Fruit fly (Drosophila melanogaster) whole organism, embryonic: ENCODE results near the gene ich.

ENCODE experiments used
- B-H1 ChIP-seq: fragments of 200-800 bp; sonication (Bioruptor generic); IDR thresholded peaks from 3 replicates; pipeline ENCODE4 v1.3.6; 2022; ENCODE audit warnings: missing biosample characterization, missing genetic modification characterization
- CG10274 ChIP-seq: fragments of 200-800 bp; sonication (Bioruptor generic); optimal IDR thresholded peaks from 3 replicates; lab custom pipeline; 2017; ENCODE audit warnings: missing biosample characterization, mild to moderate bottlenecking, missing genetic modification characterization
- CG11398 ChIP-seq: fragments of 200-800 bp; sonication (Bioruptor generic); optimal IDR thresholded peaks from 2 replicates; lab custom pipeline; 2016; ENCODE audit warnings: missing biosample characterization, missing genetic modification characterization
- CG13624 ChIP-seq: fragments of 200-800 bp; sonication (Bioruptor generic); optimal IDR thresholded peaks from 2 replicates; lab custom pipeline; 2016; ENCODE audit warnings: missing biosample characterization, missing genetic modification characterization
- CG15269 ChIP-seq: fragments of 200-800 bp; sonication (Bioruptor generic); optimal IDR thresholded peaks from 2 replicates; lab custom pipeline; 2018; ENCODE audit warnings: missing biosample characterization, mild to moderate bottlenecking, missing genetic modification characterization, moderate library complexity
- CG16815 ChIP-seq: fragments of 200-800 bp; sonication (Bioruptor generic); optimal IDR thresholded peaks from 3 replicates; lab custom pipeline; 2017; ENCODE audit warnings: missing biosample characterization, mild to moderate bottlenecking, missing genetic modification characterization
- CG17568 ChIP-seq: fragments of 200-800 bp; sonication (Bioruptor generic); optimal IDR thresholded peaks from 2 replicates; lab custom pipeline; 2018; ENCODE audit warnings: missing biosample characterization, mild to moderate bottlenecking, missing genetic modification characterization, moderate library complexity
- CG17829 ChIP-seq: fragments of 200-800 bp; optimal IDR thresholded peaks from 2 replicates; lab custom pipeline; 2019; ENCODE audit warnings: missing biosample characterization, mild to moderate bottlenecking, missing genetic modification characterization, moderate library complexity
- CG17912 ChIP-seq: fragments of 200-800 bp; sonication (Bioruptor generic); optimal IDR thresholded peaks from 2 replicates; lab custom pipeline; 2018; ENCODE audit warnings: missing biosample characterization, mild to moderate bottlenecking, missing genetic modification characterization
- CG1792 ChIP-seq: fragments of 200-800 bp; sonication (Bioruptor generic); optimal IDR thresholded peaks from 2 replicates; lab custom pipeline; 2016; ENCODE audit warnings: missing biosample characterization, missing genetic modification characterization
- CG2120 ChIP-seq: fragments of 200-800 bp; sonication (Bioruptor generic); optimal IDR thresholded peaks from 3 replicates; lab custom pipeline; 2016; ENCODE audit warnings: missing biosample characterization, missing genetic modification characterization
- CG2712 ChIP-seq: fragments of 200-800 bp; optimal IDR thresholded peaks from 3 replicates; lab custom pipeline; 2019; ENCODE audit warnings: missing biosample characterization, mild to moderate bottlenecking, missing genetic modification characterization, moderate library complexity
- CG30403 ChIP-seq: fragments of 200-800 bp; sonication (Bioruptor generic); optimal IDR thresholded peaks from 3 replicates; lab custom pipeline; 2016; ENCODE audit warnings: missing biosample characterization, missing genetic modification characterization
- CG30431 ChIP-seq: fragments of 200-800 bp; sonication (Bioruptor generic); optimal IDR thresholded peaks from 2 replicates; lab custom pipeline; 2017; ENCODE audit warnings: missing biosample characterization, missing genetic modification characterization
- CG33557 ChIP-seq: fragments of 200-800 bp; sonication (Bioruptor generic); optimal IDR thresholded peaks from 2 replicates; lab custom pipeline; 2019; ENCODE audit warnings: missing biosample characterization, mild to moderate bottlenecking, missing genetic modification characterization, moderate library complexity
- CG4707 ChIP-seq: fragments of 200-800 bp; sonication (Bioruptor generic); optimal IDR thresholded peaks from 2 replicates; lab custom pipeline; 2018; ENCODE audit warnings: missing biosample characterization, mild to moderate bottlenecking, missing genetic modification characterization, moderate library complexity
- CG6254 ChIP-seq: fragments of 200-800 bp; sonication (Bioruptor generic); optimal IDR thresholded peaks from 3 replicates; lab custom pipeline; 2017; ENCODE audit warnings: mild to moderate bottlenecking, missing biosample characterization, missing genetic modification reagents, missing genetic modification characterization
- CG6654 ChIP-seq: fragments of 200-800 bp; sonication (Bioruptor generic); optimal IDR thresholded peaks from 2 replicates; lab custom pipeline; 2017; ENCODE audit warnings: missing biosample characterization, mild to moderate bottlenecking, missing genetic modification characterization
- CG6765 ChIP-seq: fragments of 200-800 bp; sonication (Bioruptor generic); optimal IDR thresholded peaks from 3 replicates; lab custom pipeline; 2017; ENCODE audit warnings: missing biosample characterization, mild to moderate bottlenecking, missing genetic modification characterization
- CG8765 ChIP-seq: fragments of 200-800 bp; sonication (Bioruptor generic); IDR thresholded peaks from 2 replicates; pipeline ENCODE4 v1.3.6; 2022; ENCODE audit warnings: missing biosample characterization, missing genetic modification characterization
- CG8924 ChIP-seq: fragments of 200-800 bp; optimal IDR thresholded peaks from 3 replicates; lab custom pipeline; 2019; ENCODE audit warnings: missing biosample characterization, mild to moderate bottlenecking, missing genetic modification characterization, moderate library complexity
- CG9817 ChIP-seq: fragments of 200-800 bp; sonication (Bioruptor generic); optimal IDR thresholded peaks from 2 replicates; lab custom pipeline; 2018; ENCODE audit warnings: missing biosample characterization, mild to moderate bottlenecking, missing genetic modification characterization, moderate library complexity
- CTCF ChIP-seq: fragments of 200-800 bp; sonication (Bioruptor generic); optimal IDR thresholded peaks from 2 replicates; lab custom pipeline; 2017; ENCODE audit warnings: missing biosample characterization, mild to moderate bottlenecking, missing genetic modification characterization, moderate library complexity
- Drgx ChIP-seq: fragments of 200-800 bp; sonication (Bioruptor generic); IDR thresholded peaks from 2 replicates; pipeline ENCODE4 v1.3.6; 2022; ENCODE audit warnings: missing biosample characterization, missing genetic modification characterization
- Ets65A ChIP-seq: fragments of 200-800 bp; sonication (Bioruptor generic); peaks from one replicate; lab custom pipeline; 2016; ENCODE audit warnings: missing biosample characterization, missing genetic modification characterization
- Myb ChIP-seq: fragments of 200-800 bp; sonication (Bioruptor generic); optimal IDR thresholded peaks from 2 replicates; lab custom pipeline; 2016; ENCODE audit warnings: missing biosample characterization, missing genetic modification characterization
- NC2β ChIP-seq: fragments of 200-800 bp; sonication (Bioruptor generic); optimal IDR thresholded peaks from 2 replicates; lab custom pipeline; 2016; ENCODE audit warnings: missing biosample characterization, missing genetic modification characterization
- Oli ChIP-seq: fragments of 200-800 bp; sonication (Bioruptor generic); optimal IDR thresholded peaks from 2 replicates; lab custom pipeline; 2018; ENCODE audit warnings: missing biosample characterization, mild to moderate bottlenecking, missing genetic modification characterization, moderate library complexity
- PHDP ChIP-seq: fragments of 200-800 bp; sonication (Bioruptor generic); optimal IDR thresholded peaks from 3 replicates; lab custom pipeline; 2018; ENCODE audit warnings: missing biosample characterization, mild to moderate bottlenecking, missing genetic modification characterization, moderate library complexity
- Ravus ChIP-seq: fragments of 200-800 bp; sonication (Bioruptor generic); IDR thresholded peaks from 2 replicates; pipeline ENCODE4 v1.3.6; 2022; ENCODE audit warnings: missing biosample characterization, missing genetic modification characterization
- Sox102F ChIP-seq: fragments of 200-800 bp; sonication (Bioruptor generic); optimal IDR thresholded peaks from 2 replicates; lab custom pipeline; 2018; ENCODE audit warnings: missing biosample characterization, mild to moderate bottlenecking, missing genetic modification characterization, moderate library complexity
- Spps ChIP-seq: fragments of 200-800 bp; sonication (Bioruptor generic); optimal IDR thresholded peaks from 2 replicates; lab custom pipeline; 2018; ENCODE audit warnings: missing biosample characterization, mild to moderate bottlenecking, missing genetic modification characterization
- Sry-β ChIP-seq: fragments of 200-800 bp; sonication (Bioruptor generic); optimal IDR thresholded peaks from 2 replicates; lab custom pipeline; 2018; ENCODE audit warnings: missing biosample characterization, mild to moderate bottlenecking, missing genetic modification characterization, moderate library complexity
- Xbp1 ChIP-seq: fragments of 200-800 bp; sonication (Bioruptor generic); optimal IDR thresholded peaks from 3 replicates; lab custom pipeline; 2016; ENCODE audit warnings: missing biosample characterization, mild to moderate bottlenecking, missing genetic modification characterization
- ase ChIP-seq: fragments of 200-800 bp; sonication (Bioruptor generic); IDR thresholded peaks from 3 replicates; pipeline ENCODE4 v1.3.6; 2022; ENCODE audit warnings: missing biosample characterization, missing genetic modification characterization
- ato ChIP-seq: fragments of 200-800 bp; sonication (Bioruptor generic); IDR thresholded peaks from 2 replicates; pipeline ENCODE4 v1.3.6; 2022; ENCODE audit warnings: missing biosample characterization, missing genetic modification characterization; ENCODE audit not compliant: partially characterized antibody
- bcd ChIP-seq: fragments of 200-800 bp; sonication (Bioruptor generic); optimal IDR thresholded peaks from 2 replicates; lab custom pipeline; 2017; ENCODE audit warnings: missing biosample characterization, mild to moderate bottlenecking, missing genetic modification characterization
- cg ChIP-seq: fragments of 200-800 bp; sonication (Bioruptor generic); optimal IDR thresholded peaks from 3 replicates; lab custom pipeline; 2019; ENCODE audit warnings: missing biosample characterization, mild to moderate bottlenecking, missing genetic modification characterization, moderate library complexity
- crp ChIP-seq, 2 experiments: fragments of 200-800 bp; sonication (Bioruptor generic); optimal IDR thresholded peaks; 2 replicates in 1 of 2; 3 replicates in 1 of 2; lab custom pipeline; 2017; ENCODE audit warnings: missing biosample characterization in 2 of 2, missing genetic modification characterization in 2 of 2, mild to moderate bottlenecking in 1 of 2, moderate library complexity in 1 of 2
- dysf ChIP-seq: fragments of 200-800 bp; sonication (Bioruptor generic); IDR thresholded peaks from 3 replicates; pipeline ENCODE4 v1.3.6; 2022; ENCODE audit warnings: missing biosample characterization, missing genetic modification characterization
- fd3F ChIP-seq: fragments of 200-800 bp; sonication (Bioruptor generic); optimal IDR thresholded peaks from 2 replicates; lab custom pipeline; 2018; ENCODE audit warnings: missing biosample characterization, mild to moderate bottlenecking, missing genetic modification characterization, moderate library complexity
- kah ChIP-seq: fragments of 200-800 bp; sonication (Bioruptor generic); optimal IDR thresholded peaks from 2 replicates; lab custom pipeline; 2018; ENCODE audit warnings: missing biosample characterization, mild to moderate bottlenecking, missing genetic modification characterization
- ken ChIP-seq: fragments of 200-800 bp; sonication (Bioruptor generic); IDR thresholded peaks from 3 replicates; pipeline ENCODE4 v1.3.6; 2022; ENCODE audit warnings: missing biosample characterization, missing genetic modification characterization
- luna ChIP-seq: fragments of 200-800 bp; sonication (Bioruptor generic); optimal IDR thresholded peaks from 2 replicates; lab custom pipeline; 2016; ENCODE audit warnings: missing biosample characterization, missing genetic modification characterization
- org-1 ChIP-seq: fragments of 200-800 bp; sonication (Bioruptor generic); optimal IDR thresholded peaks from 2 replicates; lab custom pipeline; 2017; ENCODE audit warnings: missing biosample characterization, missing genetic modification characterization
- sens ChIP-seq: fragments of 200-800 bp; sonication (Bioruptor generic); peaks from one replicate; lab custom pipeline; 2016; ENCODE audit warnings: missing biosample characterization, missing genetic modification characterization
- stc ChIP-seq: fragments of 200-800 bp; sonication (Bioruptor generic); IDR thresholded peaks from 2 replicates; pipeline ENCODE4 v1.3.6; 2022; ENCODE audit warnings: missing biosample characterization, missing genetic modification characterization
- tap ChIP-seq: fragments of 200-800 bp; optimal IDR thresholded peaks from 3 replicates; lab custom pipeline; 2019; ENCODE audit warnings: missing biosample characterization, mild to moderate bottlenecking, missing genetic modification characterization, moderate library complexity
- tin ChIP-seq: fragments of 200-800 bp; sonication (Bioruptor generic); optimal IDR thresholded peaks from 3 replicates; lab custom pipeline; 2016; ENCODE audit warnings: missing biosample characterization, missing genetic modification characterization
- twi ChIP-seq: fragments of 200-800 bp; optimal IDR thresholded peaks from 2 replicates; lab custom pipeline; 2019; ENCODE audit warnings: missing biosample characterization, mild to moderate bottlenecking, missing genetic modification characterization, moderate library complexity

The ich gene

DNA sequence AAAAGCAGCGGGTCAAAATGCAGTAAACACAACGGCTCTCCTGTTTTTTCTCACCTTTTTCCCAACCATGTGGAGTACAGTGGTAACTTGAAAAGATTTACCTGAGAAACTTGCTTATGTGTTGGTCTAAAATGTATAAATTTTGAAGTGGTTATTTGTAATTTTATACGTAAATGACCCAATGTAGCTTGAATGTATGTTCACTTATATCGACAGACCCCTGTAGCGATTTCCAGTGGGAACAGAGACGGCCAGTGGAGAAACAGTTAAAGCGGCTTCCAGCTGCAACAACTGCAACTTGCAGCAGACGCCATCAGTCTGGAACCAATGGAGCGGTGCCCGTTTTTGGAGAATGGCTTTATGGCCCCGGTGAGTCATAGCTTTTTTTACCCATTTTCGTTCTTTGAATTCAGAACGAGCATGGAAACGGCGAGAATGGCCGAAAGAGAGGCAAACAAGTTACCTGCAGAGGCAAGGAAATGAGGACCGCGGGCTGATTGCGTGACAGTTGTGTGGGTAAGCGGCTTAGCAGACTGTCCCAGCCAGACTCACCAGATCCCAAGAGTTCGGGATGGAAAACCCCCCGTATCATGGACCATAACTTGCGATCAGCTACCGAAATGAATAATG lies 36.8 kb downstream of the ich start (continued):
- TF ChIP-seq CG4707 (GFP tag; lab: Kevin White, UChicago) (peak; percentile 26), org-1 (GFP tag; lab: Kevin White, UChicago) (peak; percentile 35), CG11398 (GFP tag; lab: Kevin White, UChicago) (peak; percentile 21), CG13624 (GFP tag; lab: Kevin White, UChicago) (no peak), Spps (tag; lab: Kevin White, UChicago) (peak; percentile 94), CG2712 (tag; lab: Kevin White, UChicago) (peak; percentile 93), CTCF (peak; percentile 47), B-H1 (GFP tag; lab: Robert Waterston, UW) (peak; percentile 41; the same call in 1 of the 3 replicates), bcd (peak; percentile 27), CG17912 (GFP tag; lab: Kevin White, UChicago) (no peak), ase (GFP tag; lab: Robert Waterston, UW) (peak; percentile 35; the same call in 1 of the 3 replicates), CG33557 (GFP tag; lab: Kevin White, UChicago) (peak; percentile 71), twi (peak; percentile 45), Sox102F (peak; percentile 49), sens (GFP tag; lab: Kevin White, UChicago) (peak; percentile 96), CG30403 (GFP tag; lab: Kevin White, UChicago) (peak; percentile 50), PHDP (peak; percentile 25), NC2β (GFP tag; lab: Kevin White, UChicago) (peak; percentile 65), dysf (GFP tag; lab: Robert Waterston, UW) (peak; percentile 66; the same call in 1 of the 3 replicates), Sry-β (peak; percentile 8), CG17829 (tag; lab: Kevin White, UChicago) (peak; percentile 84), ken (0 out of 3 replicates have a peak, but pooled peaks have one; percentile 28), stc (peak; percentile 52; the same call in 1 of the 2 replicates), CG30431 (peak; percentile 13), Drgx (GFP tag; lab: Robert Waterston, UW) (peak; percentile 72), Ets65A (GFP tag; lab: Kevin White, UChicago) (peak; percentile 53), Ravus (GFP tag; lab: Robert Waterston, UW) (no peak; the same call in 1 of the 2 replicates), Myb (peak; percentile 26), luna (GFP tag; lab: Kevin White, UChicago) (no peak), fd3F (GFP tag; lab: Kevin White, UChicago) (no peak), CG15269 (no peak), CG10274 (peak; percentile 10), CG16815 (GFP tag; lab: Kevin White, UChicago) (peak; percentile 36), ato (GFP tag; lab: Robert Waterston, UW) (no peak), CG9817 (tag; lab: Kevin White, UChicago) (peak; percentile 9), cg (GFP tag; lab: Kevin White, UChicago) (peak; percentile 14), CG8765 (GFP tag; lab: Robert Waterston, UW) (peak; percentile 49; the same call in 1 of the 2 replicates), kah (peak; percentile 10), CG17568 (GFP tag; lab: Kevin White, UChicago) (peak; percentile 50), CG6765 (no peak), tap (tag; lab: Kevin White, UChicago) (peak; percentile 85), CG1792 (GFP tag; lab: Kevin White, UChicago) (peak; percentile 13), CG8924 (tag; lab: Kevin White, UChicago) (peak; percentile 73), Xbp1 (GFP tag; lab: Kevin White, UChicago) (peak; percentile 55), tin (GFP tag; lab: Kevin White, UChicago) (peak; percentile 78), crp (GFP tag; optimal IDR thresholded peaks at IDR 0.05; lab: Kevin White, UChicago) (no peak), CG2120 (no peak), CG6654 (GFP tag; lab: Kevin White, UChicago) (peak; percentile 47), CG6254 (GFP tag; lab: Kevin White, UChicago) (peak; percentile 81), Oli (tag; lab: Kevin White, UChicago) (peak; percentile 54)
